Worm (Caenorhabditis elegans) whole organism, mixed stage, embryonic: Measurements from ENCODE around the gene T24C4.5.

Experiments
- M03D4.4 ChIP-seq: sonication (generic microtip); optimal IDR thresholded peaks from 2 replicates; lab custom pipeline; 2017; ENCODE audit warnings: mild to moderate bottlenecking, missing genetic modification characterization, missing compliant biosample characterization
- bed-3 ChIP-seq: fragments of 200-800 bp; sonication (Bioruptor generic); optimal IDR thresholded peaks from 3 replicates; lab custom pipeline; 2018; ENCODE audit warnings: mild to moderate bottlenecking, missing genetic modification characterization, moderate library complexity, missing compliant biosample characterization
- blmp-1 ChIP-seq: fragments of 150-350 bp; optimal IDR thresholded peaks from 2 replicates; lab custom pipeline; 2014; ENCODE audit warnings: missing biosample characterization, missing genetic modification characterization
- ceh-39 ChIP-seq: fragments of 150-350 bp; optimal IDR thresholded peaks from 2 replicates; lab custom pipeline; 2014; ENCODE audit warnings: missing biosample characterization, missing genetic modification characterization
- ceh-43 ChIP-seq: fragments of 200-800 bp; sonication (Bioruptor generic); optimal IDR thresholded peaks from 2 replicates; lab custom pipeline; 2018; ENCODE audit warnings: mild to moderate bottlenecking, missing genetic modification characterization, moderate library complexity, missing compliant biosample characterization
- ceh-83 ChIP-seq: fragments of 200-800 bp; sonication (Bioruptor generic); optimal IDR thresholded peaks from 2 replicates; lab custom pipeline; 2018; ENCODE audit warnings: mild to moderate bottlenecking, missing genetic modification characterization, missing compliant biosample characterization
- ces-1 ChIP-seq: fragments of 150-350 bp; optimal IDR thresholded peaks from 2 replicates; lab custom pipeline; 2014; ENCODE audit warnings: missing biosample characterization, missing genetic modification reagents, missing genetic modification characterization
- cnd-1 ChIP-seq: fragments of 200-800 bp; sonication (Bioruptor generic); optimal IDR thresholded peaks from 2 replicates; lab custom pipeline; 2018; ENCODE audit warnings: mild to moderate bottlenecking, missing genetic modification characterization, missing compliant biosample characterization
- drap-1 ChIP-seq: fragments of 200-800 bp; sonication (Bioruptor generic); optimal IDR thresholded peaks from 3 replicates; lab custom pipeline; 2018; ENCODE audit warnings: mild to moderate bottlenecking, missing genetic modification characterization, missing compliant biosample characterization
- elt-1 ChIP-seq: sonication (generic microtip); optimal IDR thresholded peaks from 2 replicates; lab custom pipeline; 2017; ENCODE audit warnings: missing genetic modification characterization, mild to moderate bottlenecking, missing compliant biosample characterization, antibody characterized with exemption, moderate library complexity, borderline replicate concordance; ENCODE audit not compliant: insufficient read depth
- elt-3 ChIP-seq: fragments of 150-350 bp; optimal IDR thresholded peaks from 2 replicates; lab custom pipeline; 2014; ENCODE audit warnings: missing biosample characterization, missing genetic modification characterization
- flh-1 ChIP-seq: fragments of 200-800 bp; sonication (Bioruptor generic); optimal IDR thresholded peaks from 2 replicates; lab custom pipeline; 2018; ENCODE audit warnings: mild to moderate bottlenecking, missing genetic modification characterization, moderate library complexity, missing compliant biosample characterization
- ham-2 ChIP-seq: fragments of 200-800 bp; sonication (Bioruptor generic); optimal IDR thresholded peaks from 2 replicates; lab custom pipeline; 2018; ENCODE audit warnings: mild to moderate bottlenecking, missing genetic modification characterization, missing compliant biosample characterization
- hlh-1 ChIP-seq: fragments of 150-350 bp; optimal IDR thresholded peaks from 2 replicates; lab custom pipeline; 2014; ENCODE audit warnings: missing biosample characterization, missing genetic modification reagents, missing genetic modification characterization
- lin-13 ChIP-seq: fragments of 150-350 bp; optimal IDR thresholded peaks from 2 replicates; lab custom pipeline; 2014; ENCODE audit warnings: missing biosample characterization, missing genetic modification characterization
- lin-32 ChIP-seq: fragments of 200-800 bp; sonication (Bioruptor generic); optimal IDR thresholded peaks from 2 replicates; lab custom pipeline; 2018; ENCODE audit warnings: mild to moderate bottlenecking, missing genetic modification characterization, missing compliant biosample characterization
- lsy-2 ChIP-seq: fragments of 150-350 bp; optimal IDR thresholded peaks from 2 replicates; lab custom pipeline; 2014; ENCODE audit warnings: missing biosample characterization, missing genetic modification characterization
- mab-5 ChIP-seq: fragments of 150-350 bp; optimal IDR thresholded peaks from 2 replicates; lab custom pipeline; 2014; ENCODE audit warnings: missing biosample characterization, missing genetic modification characterization
- mep-1 ChIP-seq: fragments of 150-350 bp; optimal IDR thresholded peaks from 2 replicates; lab custom pipeline; 2017; ENCODE audit warnings: missing biosample characterization, missing genetic modification reagents, missing genetic modification characterization, inconsistent platforms
- mls-2 ChIP-seq: sonication (generic microtip); optimal IDR thresholded peaks from 2 replicates; lab custom pipeline; 2016; ENCODE audit warnings: mild to moderate bottlenecking, missing genetic modification characterization, moderate library complexity, missing compliant biosample characterization
- nhr-12 ChIP-seq: fragments of 150-350 bp; optimal IDR thresholded peaks from 2 replicates; lab custom pipeline; 2014; ENCODE audit warnings: missing biosample characterization, missing genetic modification characterization
- nhr-2 ChIP-seq: fragments of 150-350 bp; optimal IDR thresholded peaks from 2 replicates; lab custom pipeline; 2014; ENCODE audit warnings: missing biosample characterization, missing genetic modification characterization
- nhr-237 ChIP-seq: fragments of 150-350 bp; optimal IDR thresholded peaks from 2 replicates; lab custom pipeline; 2014; ENCODE audit warnings: missing biosample characterization, missing genetic modification characterization
- nhr-28 ChIP-seq: fragments of 150-350 bp; optimal IDR thresholded peaks from 2 replicates; lab custom pipeline; 2014; ENCODE audit warnings: missing biosample characterization, missing genetic modification characterization
- nhr-76 ChIP-seq: sonication (generic microtip); optimal IDR thresholded peaks from 2 replicates; lab custom pipeline; 2017; ENCODE audit warnings: missing biosample characterization, missing genetic modification characterization
- pha-4 ChIP-seq: fragments of 150-350 bp; optimal IDR thresholded peaks from 2 replicates; lab custom pipeline; 2018; ENCODE audit warnings: missing biosample characterization, missing genetic modification reagents, missing genetic modification characterization
- sem-2 ChIP-seq: fragments of 200-800 bp; sonication (Bioruptor generic); optimal IDR thresholded peaks from 2 replicates; lab custom pipeline; 2018; ENCODE audit warnings: mild to moderate bottlenecking, missing genetic modification characterization, missing compliant biosample characterization
- snpc-4 ChIP-seq: fragments of 150-350 bp; optimal IDR thresholded peaks from 2 replicates; lab custom pipeline; 2014; ENCODE audit warnings: missing biosample characterization, missing genetic modification characterization
- sptf-1 ChIP-seq: sonication (generic microtip); optimal IDR thresholded peaks from 2 replicates; lab custom pipeline; 2017; ENCODE audit warnings: mild to moderate bottlenecking, missing genetic modification characterization, moderate library complexity, missing compliant biosample characterization
- tbx-8 ChIP-seq: fragments of 200-800 bp; sonication (Bioruptor generic); optimal IDR thresholded peaks from 2 replicates; lab custom pipeline; 2018; ENCODE audit warnings: mild to moderate bottlenecking, missing genetic modification characterization, moderate library complexity, missing compliant biosample characterization
- unc-120 ChIP-seq: sonication (generic microtip); optimal IDR thresholded peaks from 2 replicates; lab custom pipeline; 2017; ENCODE audit warnings: missing genetic modification characterization, missing compliant biosample characterization; ENCODE audit not compliant: poor library complexity, severe bottlenecking
- unc-39 ChIP-seq: fragments of 150-350 bp; optimal IDR thresholded peaks from 2 replicates; lab custom pipeline; 2014; ENCODE audit warnings: missing biosample characterization, missing genetic modification characterization
- unc-62 ChIP-seq: fragments of 150-350 bp; optimal IDR thresholded peaks from 2 replicates; lab custom pipeline; 2014; ENCODE audit warnings: missing biosample characterization, missing genetic modification reagents, missing genetic modification characterization
- zip-8 ChIP-seq: fragments of 150-350 bp; optimal IDR thresholded peaks from 2 replicates; lab custom pipeline; 2014; ENCODE audit warnings: missing biosample characterization, missing genetic modification characterization
- ztf-11 ChIP-seq: fragments of 150-350 bp; optimal IDR thresholded peaks from 2 replicates; lab custom pipeline; 2014; ENCODE audit warnings: missing biosample characterization, missing genetic modification characterization

T24C4.5 gene

ce11 chrIII:839491-839890, 40.0 kb downstream of the T24C4.5 start, which contains the start of gene dos-3:
Gene dos-3, minus strand, starts transcription at chrIII:839591.
- TF ChIP-seq bed-3 (no peak), nhr-237 (tag; lab: Kevin White, UChicago) (no peak), nhr-2 (tag; lab: Kevin White, UChicago) (no peak)

ce11 chrIII:835713-836278, 43.7 kb downstream of the T24C4.5 start:
- TF ChIP-seq snpc-4 (no peak), lin-13 (tag; lab: Kevin White, UChicago) (no peak), bed-3 (peak; percentile 38), drap-1 (GFP tag; lab: Kevin White, UChicago) (peak; percentile 76), flh-1 (peak; percentile 69), lin-32 (GFP tag; lab: Kevin White, UChicago) (peak; percentile 3), mab-5 (tag; lab: Kevin White, UChicago) (no peak), elt-1 (tag; lab: Kevin White, UChicago) (no peak), ztf-11 (tag; lab: Kevin White, UChicago) (no peak), nhr-237 (tag; lab: Kevin White, UChicago) (peak; percentile 60), elt-3 (peak; percentile 85), sptf-1 (tag; lab: Kevin White, UChicago) (peak; percentile 88), ceh-39 (no peak), mep-1 (tag; lab: Kevin White, UChicago) (no peak), sem-2 (peak; percentile 62), ces-1 (GFP tag; lab: Kevin White, UChicago) (peak; percentile 46), nhr-76 (tag; lab: Kevin White, UChicago) (no peak), nhr-12 (tag; lab: Kevin White, UChicago) (no peak), ceh-83 (GFP tag; lab: Kevin White, UChicago) (peak; percentile 64), nhr-2 (tag; lab: Kevin White, UChicago) (no peak), nhr-28 (tag; lab: Kevin White, UChicago) (no peak), tbx-8 (GFP tag; lab: Kevin White, UChicago) (peak; percentile 66), unc-120 (tag; lab: Kevin White, UChicago) (peak; percentile 53), M03D4.4 (tag; lab: Kevin White, UChicago) (peak; percentile 57), zip-8 (tag; lab: Kevin White, UChicago) (no peak), ceh-43 (peak; percentile 48), cnd-1 (tag; lab: Kevin White, UChicago) (peak; percentile 40), pha-4 (tag; lab: Kevin White, UChicago) (peak; percentile 20), lsy-2 (tag; lab: Kevin White, UChicago) (peak; percentile 4), unc-62 (GFP tag; lab: Kevin White, UChicago) (peak; percentile 14), blmp-1 (no peak), ham-2 (GFP tag; lab: Kevin White, UChicago) (peak; percentile 47), mls-2 (tag; lab: Kevin White, UChicago) (peak; percentile 79), hlh-1 (tag; lab: Kevin White, UChicago) (no peak), unc-39 (tag; lab: Kevin White, UChicago) (peak; percentile 50)

ce11 chrIII:835208-835607, 44.3 kb downstream of the T24C4.5 start:
- TF ChIP-seq bed-3 (no peak), ztf-11 (tag; lab: Kevin White, UChicago) (no peak), ham-2 (GFP tag; lab: Kevin White, UChicago) (no peak), zip-8 (tag; lab: Kevin White, UChicago) (no peak), lsy-2 (tag; lab: Kevin White, UChicago) (no peak), mep-1 (tag; lab: Kevin White, UChicago) (no peak)

ce11 chrIII:834443-834815, 45.1 kb downstream of the T24C4.5 start:
- no peak for TF ChIP-seq drap-1 (GFP tag; lab: Kevin White, UChicago)
- no peak for TF ChIP-seq elt-3
- TF ChIP-seq lin-32 (GFP tag; lab: Kevin White, UChicago) = no peak
- no peak for TF ChIP-seq ztf-11 (tag; lab: Kevin White, UChicago)
- no peak for TF ChIP-seq ceh-43
- TF ChIP-seq mls-2 (tag; lab: Kevin White, UChicago) = no peak
